Worm (Caenorhabditis elegans): ENCODE measurements around the gene Y116A8C.3.

Y116A8C.3 gene

DNA sequence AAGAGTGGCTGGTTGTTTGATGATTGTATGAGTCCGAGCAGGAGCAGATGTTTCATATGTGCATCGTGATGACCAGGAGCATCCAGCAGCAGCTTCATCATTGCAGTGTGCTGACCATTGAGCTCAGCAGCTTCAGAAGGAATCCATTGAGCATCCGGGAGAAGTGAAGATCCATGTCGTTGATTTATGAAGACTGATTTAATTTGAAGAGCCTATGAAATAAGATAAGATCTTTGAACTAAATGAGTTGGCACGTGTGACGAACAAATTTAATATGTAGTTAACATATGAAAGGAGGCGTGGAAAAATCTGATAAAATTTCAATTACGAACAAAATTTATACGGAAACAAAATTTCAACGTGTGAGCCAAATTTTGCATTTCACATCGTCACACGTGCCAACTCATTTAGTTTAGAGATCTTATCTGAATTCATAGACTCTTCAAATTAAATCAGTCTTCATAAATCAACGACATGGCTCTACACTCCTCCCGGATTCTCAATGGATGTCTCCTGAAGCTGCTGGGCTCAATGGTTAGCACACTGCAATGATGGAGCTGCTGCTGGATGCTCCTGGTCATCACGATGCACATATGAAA, 2.1 kb downstream of the Y116A8C.3 start, which contains the start of the genes Y116A8C.469 and Y116A8C.468:
Gene Y116A8C.469 (minus strand): TSS at position 101 of the 599 bp plus-strand sequence.
Gene Y116A8C.468 (plus strand): TSS at position 549 of the 599 bp plus-strand sequence.
- TF ChIP-seq sem-4 (tag; optimal IDR thresholded peaks at IDR 0.05) = no peak
- no peak for TF ChIP-seq snpc-4 (tag; optimal IDR thresholded peaks at IDR 0.05)
- no peak for TF ChIP-seq nhr-6 (tag; optimal IDR thresholded peaks at IDR 0.05)
- no peak for TF ChIP-seq fos-1 (tag; optimal IDR thresholded peaks at IDR 0.05)

- TF ChIP-seq ama-1 (optimal IDR thresholded peaks at IDR 0.05) (no peak), nhr-6 (tag; optimal IDR thresholded peaks at IDR 0.05) (no peak), sma-9 (GFP tag; optimal IDR thresholded peaks at IDR 0.05) (no peak), sma-9 (tag; optimal IDR thresholded peaks at IDR 0.05) (no peak)
These were observed 3.4 kb downstream of the Y116A8C.3 start, which contains the start of the genes Y116A8C.470 and Y116A8C.463 for ce11 chrIV:16919212-16919775. Y116A8C.470 (minus strand) TSS chrIV:16919312. Y116A8C.463 (plus strand) TSS chrIV:16919725.

ce11 chrIV:16920041-16920440, 4.2 kb downstream of the Y116A8C.3 start, which contains the start of gene nep-23:
nep-23 (plus strand) TSS chrIV:16920341.
- TF ChIP-seq nhr-11 (tag; optimal IDR thresholded peaks at IDR 0.05) = no peak
- no peak for TF ChIP-seq nhr-6 (tag; optimal IDR thresholded peaks at IDR 0.05)
- TF ChIP-seq lin-39 (tag; optimal IDR thresholded peaks at IDR 0.05) = no peak
- no peak for TF ChIP-seq ceh-82 (tag; optimal IDR thresholded peaks at IDR 0.05)
- TF ChIP-seq alr-1 (tag; optimal IDR thresholded peaks at IDR 0.05) = no peak
- no peak for TF ChIP-seq aly-2 (tag; optimal IDR thresholded peaks at IDR 0.05)
- no peak for TF ChIP-seq lin-11 (tag; optimal IDR thresholded peaks at IDR 0.05)
- no peak for TF ChIP-seq nhr-129 (tag; optimal IDR thresholded peaks at IDR 0.05)
- TF ChIP-seq sem-4 (tag; optimal IDR thresholded peaks at IDR 0.05) = no peak

- no peak for TF ChIP-seq nhr-129 (tag; optimal IDR thresholded peaks at IDR 0.05)
- TF ChIP-seq dmd-4 (tag; optimal IDR thresholded peaks at IDR 0.05) = no peak
- TF ChIP-seq nhr-11 (tag; optimal IDR thresholded peaks at IDR 0.05) = no peak
- no peak for TF ChIP-seq egl-27 (tag; optimal IDR thresholded peaks at IDR 0.05)
- no peak for TF ChIP-seq peb-1 (tag; optimal IDR thresholded peaks at IDR 0.05)
- TF ChIP-seq fos-1 (tag; optimal IDR thresholded peaks at IDR 0.05) = no peak
- no peak for TF ChIP-seq mbf-1 (tag; optimal IDR thresholded peaks at IDR 0.05)
- no peak for TF ChIP-seq ceh-16 (tag; optimal IDR thresholded peaks at IDR 0.05)
- TF ChIP-seq Y55F3AM.14 (GFP tag; optimal IDR thresholded peaks at IDR 0.05) = no peak
- no peak for TF ChIP-seq R02D3.7 (tag; optimal IDR thresholded peaks at IDR 0.05)
- TF ChIP-seq unc-55 (GFP tag; optimal IDR thresholded peaks at IDR 0.05) = no peak
- TF ChIP-seq nhr-23 (tag; optimal IDR thresholded peaks at IDR 0.05) = no peak
- TF ChIP-seq crh-2 (tag; optimal IDR thresholded peaks at IDR 0.05) = no peak
- no peak for TF ChIP-seq F13H6.1 (tag; optimal IDR thresholded peaks at IDR 0.05)
- TF ChIP-seq nhr-12 (tag; optimal IDR thresholded peaks at IDR 0.05) = no peak
- no peak for TF ChIP-seq nhr-10 (tag; optimal IDR thresholded peaks at IDR 0.05)
- no peak for TF ChIP-seq nhr-237 (tag; optimal IDR thresholded peaks at IDR 0.05)
- no peak for TF ChIP-seq ztf-4 (tag; optimal IDR thresholded peaks at IDR 0.05)
- no peak for TF ChIP-seq sma-3 (GFP tag; optimal IDR thresholded peaks at IDR 0.05)
These were observed 6.1 kb downstream of the Y116A8C.3 start for ce11 chrIV:16921999-16922398.

DNA sequence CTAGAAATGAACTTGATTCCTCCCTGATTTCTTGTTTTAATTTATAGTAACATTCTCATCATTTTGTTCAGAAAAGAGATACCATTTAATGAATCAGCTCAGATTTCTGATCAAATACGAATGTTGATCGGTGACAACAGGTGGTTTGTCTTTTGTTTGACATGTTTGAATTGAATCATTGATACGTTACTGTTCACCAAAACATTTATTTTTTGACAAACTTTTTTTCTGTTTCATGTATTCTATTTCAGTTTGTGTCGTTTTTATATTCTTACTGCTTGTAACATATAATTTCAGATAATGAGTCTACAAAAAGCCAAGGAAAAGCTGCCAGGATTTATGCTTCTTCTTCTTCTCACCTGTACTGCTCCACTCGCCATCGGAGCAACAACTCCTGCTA, 8.2 kb downstream of the Y116A8C.3 start, which contains the start of gene nep-24:
Gene nep-24 (plus strand): TSS at position 301 of the 400 bp plus-strand sequence.
- no peak for TF ChIP-seq alr-1 (tag; optimal IDR thresholded peaks at IDR 0.05)
- no peak for TF ChIP-seq fos-1 (tag; optimal IDR thresholded peaks at IDR 0.05)
- TF ChIP-seq zag-1 (tag; optimal IDR thresholded peaks at IDR 0.05) = no peak

ce11 chrIV:16925363-16925863, 9.6 kb downstream of the Y116A8C.3 start:
- TF ChIP-seq R02D3.7 (tag; optimal IDR thresholded peaks at IDR 0.05) = no peak
- no peak for TF ChIP-seq mdl-1 (tag; optimal IDR thresholded peaks at IDR 0.05)
- TF ChIP-seq mab-5 (tag; optimal IDR thresholded peaks at IDR 0.05) = no peak
- no peak for TF ChIP-seq egl-27 (tag; optimal IDR thresholded peaks at IDR 0.05)
- no peak for TF ChIP-seq lin-11 (tag; optimal IDR thresholded peaks at IDR 0.05)
- no peak for TF ChIP-seq ztf-11 (tag; optimal IDR thresholded peaks at IDR 0.05)
- no peak for TF ChIP-seq ztf-1 (GFP tag; conservative IDR thresholded peaks at IDR 0.05)
- no peak for TF ChIP-seq elt-3 (tag; optimal IDR thresholded peaks at IDR 0.05)
- no peak for TF ChIP-seq unc-62 (GFP tag; optimal IDR thresholded peaks at IDR 0.05)
- no peak for TF ChIP-seq sem-4 (tag; optimal IDR thresholded peaks at IDR 0.05)
- no peak for TF ChIP-seq gmeb-1 (tag; optimal IDR thresholded peaks at IDR 0.05)
- TF ChIP-seq lin-39 (tag; optimal IDR thresholded peaks at IDR 0.05) = no peak
- no peak for TF ChIP-seq nhr-11 (tag; optimal IDR thresholded peaks at IDR 0.05)
- TF ChIP-seq nhr-21 (tag; optimal IDR thresholded peaks at IDR 0.05) = no peak
- TF ChIP-seq ztf-4 (tag; optimal IDR thresholded peaks at IDR 0.05) = no peak
- TF ChIP-seq nhr-25 (tag; optimal IDR thresholded peaks at IDR 0.05) = no peak
- TF ChIP-seq C34F6.9 (tag; optimal IDR thresholded peaks at IDR 0.05) = no peak

Data from whole organism, L2 larva.